Fruit fly (Drosophila melanogaster) whole organism, prepupa: ENCODE data around the gene PIG-S.

ENCODE experiments used
- CG10631 ChIP-seq: fragments of 200-800 bp; sonication (Bioruptor generic); optimal IDR thresholded peaks from 2 replicates; lab custom pipeline; 2016; ENCODE audit warnings: missing biosample characterization, missing genetic modification characterization
- CG10669 ChIP-seq: fragments of 200-800 bp; sonication (Bioruptor generic); optimal IDR thresholded peaks from 3 replicates; lab custom pipeline; 2018; ENCODE audit warnings: missing biosample characterization, mild to moderate bottlenecking, missing genetic modification characterization, moderate library complexity
- CG11294 ChIP-seq: fragments of 200-800 bp; sonication (Bioruptor generic); IDR thresholded peaks from 2 replicates; pipeline ENCODE4 v1.3.6; 2022; ENCODE audit warnings: missing biosample characterization, missing genetic modification characterization
- CG11762 ChIP-seq: fragments of 200-800 bp; sonication (Bioruptor generic); optimal IDR thresholded peaks from 3 replicates; lab custom pipeline; 2016; ENCODE audit warnings: missing biosample characterization, missing genetic modification characterization; ENCODE audit not compliant: insufficient read depth
- CG11902 ChIP-seq: fragments of 200-800 bp; sonication (Bioruptor generic); optimal IDR thresholded peaks from 3 replicates; lab custom pipeline; 2016; ENCODE audit warnings: missing biosample characterization, missing genetic modification characterization
- CG1621 ChIP-seq: fragments of 200-800 bp; sonication (Bioruptor generic); optimal IDR thresholded peaks from 3 replicates; lab custom pipeline; 2018; ENCODE audit warnings: missing biosample characterization, mild to moderate bottlenecking, missing genetic modification characterization
- CG3032 ChIP-seq: fragments of 200-800 bp; optimal IDR thresholded peaks from 2 replicates; lab custom pipeline; 2019; ENCODE audit warnings: missing biosample characterization, mild to moderate bottlenecking, missing genetic modification characterization, moderate library complexity
- CG31627 ChIP-seq: fragments of 200-800 bp; sonication (Bioruptor generic); optimal IDR thresholded peaks from 3 replicates; lab custom pipeline; 2016; ENCODE audit warnings: missing biosample characterization, missing genetic modification characterization
- CG32006 ChIP-seq: fragments of 200-800 bp; sonication (Bioruptor generic); optimal IDR thresholded peaks from 3 replicates; lab custom pipeline; 2017; ENCODE audit warnings: missing biosample characterization, mild to moderate bottlenecking, missing genetic modification characterization
- CG3919 ChIP-seq: fragments of 200-800 bp; sonication (Bioruptor generic); optimal IDR thresholded peaks from 3 replicates; lab custom pipeline; 2016; ENCODE audit warnings: missing biosample characterization, missing genetic modification characterization
- CG4318 ChIP-seq: fragments of 200-800 bp; sonication (Bioruptor generic); optimal IDR thresholded peaks from 3 replicates; lab custom pipeline; 2017; ENCODE audit warnings: missing biosample characterization, mild to moderate bottlenecking, missing genetic modification characterization
- CG6276 ChIP-seq: fragments of 200-800 bp; sonication (Bioruptor generic); optimal IDR thresholded peaks from 2 replicates; lab custom pipeline; 2017; ENCODE audit warnings: missing biosample characterization, mild to moderate bottlenecking, missing genetic modification characterization
- CG6792 ChIP-seq: fragments of 200-800 bp; sonication (Bioruptor generic); optimal IDR thresholded peaks from 3 replicates; lab custom pipeline; 2016; ENCODE audit warnings: missing biosample characterization, missing genetic modification characterization
- CG6854 ChIP-seq: fragments of 200-800 bp; sonication (Bioruptor generic); optimal IDR thresholded peaks from 2 replicates; lab custom pipeline; 2017; ENCODE audit warnings: missing biosample characterization, mild to moderate bottlenecking, missing genetic modification characterization
- CG7368 ChIP-seq: fragments of 200-800 bp; sonication (Bioruptor generic); optimal IDR thresholded peaks from 3 replicates; lab custom pipeline; 2016; ENCODE audit warnings: missing biosample characterization, missing genetic modification characterization
- CG8119 ChIP-seq: fragments of 200-800 bp; sonication (Bioruptor generic); IDR thresholded peaks from 3 replicates; pipeline ENCODE4 v1.3.6; 2022; ENCODE audit warnings: missing biosample characterization, missing genetic modification characterization
- CG8319 ChIP-seq: fragments of 200-800 bp; sonication (Bioruptor generic); optimal IDR thresholded peaks from 3 replicates; lab custom pipeline; 2016; ENCODE audit warnings: missing biosample characterization, missing genetic modification characterization
- CG9139 ChIP-seq: fragments of 200-800 bp; sonication (Bioruptor generic); optimal IDR thresholded peaks from 3 replicates; lab custom pipeline; 2017; ENCODE audit warnings: missing biosample characterization, mild to moderate bottlenecking, missing genetic modification characterization
- Eip75B ChIP-seq: fragments of 200-800 bp; sonication (Bioruptor generic); optimal IDR thresholded peaks from 3 replicates; lab custom pipeline; 2016; ENCODE audit warnings: missing biosample characterization, missing genetic modification characterization
- Eip78C ChIP-seq: fragments of 200-800 bp; sonication (Bioruptor generic); peaks from one replicate; lab custom pipeline; 2016; ENCODE audit warnings: missing biosample characterization, missing genetic modification characterization
- Ets21C ChIP-seq: fragments of 200-800 bp; sonication (Bioruptor generic); optimal IDR thresholded peaks from 3 replicates; lab custom pipeline; 2016; ENCODE audit warnings: missing biosample characterization, missing genetic modification characterization
- Hr4 ChIP-seq: fragments of 200-800 bp; sonication (Bioruptor generic); optimal IDR thresholded peaks from 3 replicates; lab custom pipeline; 2016; ENCODE audit warnings: missing biosample characterization, missing genetic modification characterization
- Lpt ChIP-seq: fragments of 200-800 bp; sonication (Bioruptor generic); optimal IDR thresholded peaks from 3 replicates; lab custom pipeline; 2016; ENCODE audit warnings: missing biosample characterization, missing genetic modification characterization
- OdsH ChIP-seq: fragments of 200-800 bp; sonication (Bioruptor generic); optimal IDR thresholded peaks from 3 replicates; lab custom pipeline; 2016; ENCODE audit warnings: missing biosample characterization, missing genetic modification characterization
- Smox ChIP-seq: fragments of 200-800 bp; sonication (Bioruptor generic); optimal IDR thresholded peaks from 3 replicates; lab custom pipeline; 2016; ENCODE audit warnings: missing biosample characterization, missing genetic modification characterization
- Sox14 ChIP-seq: fragments of 200-800 bp; sonication (Bioruptor generic); optimal IDR thresholded peaks from 3 replicates; lab custom pipeline; 2016; ENCODE audit warnings: missing biosample characterization, missing genetic modification characterization
- achi ChIP-seq: fragments of 200-800 bp; sonication (Bioruptor generic); optimal IDR thresholded peaks from 3 replicates; lab custom pipeline; 2016; ENCODE audit warnings: missing biosample characterization, missing genetic modification characterization
- acj6 ChIP-seq: fragments of 200-800 bp; sonication (Bioruptor generic); optimal IDR thresholded peaks from 3 replicates; lab custom pipeline; 2016; ENCODE audit warnings: missing biosample characterization, missing genetic modification characterization
- dac ChIP-seq: fragments of 200-800 bp; sonication (Bioruptor generic); optimal IDR thresholded peaks from 2 replicates; lab custom pipeline; 2017; ENCODE audit warnings: missing biosample characterization, mild to moderate bottlenecking, missing genetic modification characterization
- esn ChIP-seq: fragments of 200-800 bp; sonication (Bioruptor generic); optimal IDR thresholded peaks from 2 replicates; lab custom pipeline; 2016; ENCODE audit warnings: missing biosample characterization, mild to moderate bottlenecking, missing genetic modification characterization, moderate library complexity
- fd85E ChIP-seq: fragments of 200-800 bp; sonication (Bioruptor generic); optimal IDR thresholded peaks from 3 replicates; lab custom pipeline; 2016; ENCODE audit warnings: missing biosample characterization, missing genetic modification characterization
- lz ChIP-seq: fragments of 200-800 bp; sonication (Bioruptor generic); optimal IDR thresholded peaks from 3 replicates; lab custom pipeline; 2016; ENCODE audit warnings: missing biosample characterization, missing genetic modification characterization
- net ChIP-seq: fragments of 200-800 bp; sonication (Bioruptor generic); optimal IDR thresholded peaks from 3 replicates; lab custom pipeline; 2016; ENCODE audit warnings: missing biosample characterization, missing genetic modification characterization
- ss ChIP-seq, 2 experiments: fragments of 200-800 bp; sonication (Bioruptor generic); optimal IDR thresholded peaks; 2 replicates in 1 of 2; 3 replicates in 1 of 2; lab custom pipeline; 2017 to 2018; ENCODE audit warnings: mild to moderate bottlenecking in 2 of 2, missing biosample characterization in 2 of 2, missing genetic modification characterization in 2 of 2, moderate library complexity in 1 of 2
- svp ChIP-seq: fragments of 200-800 bp; sonication (Bioruptor generic); peaks from one replicate; lab custom pipeline; 2016; ENCODE audit warnings: missing biosample characterization, missing genetic modification characterization
- topi ChIP-seq: fragments of 200-800 bp; sonication (Bioruptor generic); optimal IDR thresholded peaks from 3 replicates; lab custom pipeline; 2016; ENCODE audit warnings: missing biosample characterization, missing genetic modification characterization
- vri ChIP-seq: fragments of 200-800 bp; sonication (Bioruptor generic); optimal IDR thresholded peaks from 3 replicates; lab custom pipeline; 2016; ENCODE audit warnings: missing biosample characterization, mild to moderate bottlenecking, missing genetic modification characterization

The PIG-S gene

DNA sequence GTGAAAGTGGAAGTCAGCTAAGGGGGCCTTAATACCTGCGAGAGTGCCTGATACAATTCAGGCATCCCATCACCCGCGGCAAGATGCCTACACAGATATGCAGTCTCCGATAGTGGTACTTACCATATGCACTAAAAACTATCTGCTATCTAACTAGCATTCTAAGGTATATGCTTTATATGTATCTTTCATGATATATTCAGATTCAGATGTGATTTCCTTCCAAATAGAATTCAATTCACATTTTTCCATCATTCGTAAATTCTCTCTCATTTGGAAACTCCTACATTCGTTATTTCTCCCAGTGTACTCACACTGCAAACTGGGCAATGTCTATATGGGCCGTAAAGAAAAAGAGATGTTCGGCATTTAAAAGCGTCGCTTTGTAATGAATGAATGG is 31.2 kb downstream of the PIG-S start (continued):
- TF ChIP-seq Smox (GFP tag; lab: Kevin White, UChicago) (no peak), fd85E (GFP tag; lab: Kevin White, UChicago) (no peak), CG3032 (tag; lab: Kevin White, UChicago) (no peak), CG3919 (peak; percentile 46), CG7368 (GFP tag; lab: Kevin White, UChicago) (peak; percentile 25), achi (peak; percentile 33), CG6276 (GFP tag; lab: Kevin White, UChicago) (peak; percentile 42), CG11294 (GFP tag; lab: Robert Waterston, UW) (no peak), CG31627 (GFP tag; lab: Kevin White, UChicago) (no peak), Eip75B (peak; percentile 34), Lpt (peak; percentile 33), CG10669 (GFP tag; lab: Kevin White, UChicago) (no peak), CG10631 (GFP tag; lab: Kevin White, UChicago) (no peak), CG8119 (GFP tag; lab: Robert Waterston, UW) (peak; percentile 41; the same call in 2 of the 3 replicates), Hr4 (peak; percentile 80), CG6854 (no peak), CG4318 (peak; percentile 62), esn (GFP tag; lab: Kevin White, UChicago) (no peak), acj6 (no peak), topi (no peak), CG11762 (no peak), CG11902 (peak; percentile 30), Sox14 (GFP tag; lab: Kevin White, UChicago) (no peak), vri (GFP tag; lab: Kevin White, UChicago) (no peak), Ets21C (GFP tag; lab: Kevin White, UChicago) (no peak), ss (GFP tag; optimal IDR thresholded peaks at IDR 0.05; lab: Kevin White, UChicago) (no peak), net (GFP tag; lab: Kevin White, UChicago) (peak; percentile 39), CG6792 (GFP tag; lab: Kevin White, UChicago) (peak; percentile 22), CG8319 (GFP tag; lab: Kevin White, UChicago) (peak; percentile 1), CG32006 (GFP tag; lab: Kevin White, UChicago) (peak; percentile 78)

dm6 chr3R:24878655-24879054 is 39.0 kb downstream of the PIG-S start:
- TF ChIP-seq CG11902 (no peak), svp (GFP tag; lab: Kevin White, UChicago) (peak; percentile 100)
- TF ChIP-seq, all 60 proteins: peak for 1

dm6 chr3R:24876843-24877457 is 40.7 kb downstream of the PIG-S start, which contains the start of the genes CG11089 and CG31381:
Gene CG11089 (plus strand): TSS chr3R:24877045.
Gene CG31381 (plus strand): TSS chr3R:24877045.
- TF ChIP-seq Eip78C (GFP tag; lab: Kevin White, UChicago) (peak; percentile 85), OdsH (GFP tag; lab: Kevin White, UChicago) (no peak), dac (GFP tag; lab: Kevin White, UChicago) (no peak), CG7368 (GFP tag; lab: Kevin White, UChicago) (no peak), lz (no peak), CG1621 (tag; lab: Kevin White, UChicago) (peak; percentile 82), CG9139 (no peak)
- TF ChIP-seq, all 60 proteins: peak for 2
